Fruit fly (Drosophila melanogaster) whole organism, embryonic: ENCODE results near the gene CG32811.

ENCODE experiments used
- CG10462 ChIP-seq: fragments of 200-800 bp; sonication (Bioruptor generic); optimal IDR thresholded peaks from 2 replicates; lab custom pipeline; 2016; ENCODE audit warnings: missing biosample characterization, missing genetic modification characterization
- CG11504 ChIP-seq: fragments of 200-800 bp; sonication (Bioruptor generic); optimal IDR thresholded peaks from 3 replicates; lab custom pipeline; 2019; ENCODE audit warnings: missing biosample characterization, mild to moderate bottlenecking, missing genetic modification characterization, moderate library complexity
- CG12071 ChIP-seq: fragments of 200-800 bp; sonication (Bioruptor generic); optimal IDR thresholded peaks from 3 replicates; lab custom pipeline; 2018; ENCODE audit warnings: missing biosample characterization, mild to moderate bottlenecking, missing genetic modification characterization
- CG12219 ChIP-seq: fragments of 200-800 bp; sonication (Bioruptor generic); optimal IDR thresholded peaks from 3 replicates; lab custom pipeline; 2018; ENCODE audit warnings: missing biosample characterization, mild to moderate bottlenecking, missing genetic modification characterization
- CG13123 ChIP-seq: fragments of 200-800 bp; sonication (Bioruptor generic); optimal IDR thresholded peaks from 2 replicates; lab custom pipeline; 2016; ENCODE audit warnings: missing biosample characterization, missing genetic modification characterization
- CG13296 ChIP-seq: fragments of 200-800 bp; sonication (Bioruptor generic); optimal IDR thresholded peaks from 3 replicates; lab custom pipeline; 2018; ENCODE audit warnings: missing biosample characterization, mild to moderate bottlenecking, missing genetic modification characterization
- CG14050 ChIP-seq: fragments of 200-800 bp; sonication (Bioruptor generic); IDR thresholded peaks from 3 replicates; pipeline ENCODE4 v1.3.6; 2022; ENCODE audit warnings: missing biosample characterization, missing genetic modification characterization
- CG14667 ChIP-seq: fragments of 200-800 bp; sonication (Bioruptor generic); IDR thresholded peaks from 2 replicates; pipeline ENCODE4 v1.3.6; 2022; ENCODE audit warnings: missing biosample characterization, missing genetic modification characterization
- CG15269 ChIP-seq: fragments of 200-800 bp; sonication (Bioruptor generic); optimal IDR thresholded peaks from 2 replicates; lab custom pipeline; 2018; ENCODE audit warnings: missing biosample characterization, mild to moderate bottlenecking, missing genetic modification characterization, moderate library complexity
- CG1603 ChIP-seq: fragments of 200-800 bp; sonication (Bioruptor generic); optimal IDR thresholded peaks from 2 replicates; lab custom pipeline; 2019; ENCODE audit warnings: missing biosample characterization, mild to moderate bottlenecking, missing genetic modification characterization, moderate library complexity
- CG1647 ChIP-seq: fragments of 200-800 bp; sonication (Bioruptor generic); optimal IDR thresholded peaks from 3 replicates; lab custom pipeline; 2016; ENCODE audit warnings: missing biosample characterization, missing genetic modification characterization
- CG1832 ChIP-seq: fragments of 200-800 bp; sonication (Bioruptor generic); optimal IDR thresholded peaks from 2 replicates; lab custom pipeline; 2017; ENCODE audit warnings: missing biosample characterization, mild to moderate bottlenecking, missing genetic modification characterization, inconsistent platforms
- CG18599 ChIP-seq: fragments of 200-800 bp; sonication (Bioruptor generic); optimal IDR thresholded peaks from 3 replicates; lab custom pipeline; 2017; ENCODE audit warnings: missing biosample characterization, missing genetic modification characterization, mild to moderate bottlenecking, moderate library complexity, missing genetic modification reagents
- CG2889 ChIP-seq: fragments of 200-800 bp; sonication (Bioruptor generic); IDR thresholded peaks from 3 replicates; pipeline ENCODE4 v1.3.6; 2022; ENCODE audit warnings: missing biosample characterization, missing genetic modification characterization
- CG3726 ChIP-seq: fragments of 200-800 bp; sonication (Bioruptor generic); IDR thresholded peaks from 3 replicates; pipeline ENCODE4, ENCODE4 v1.3.6; 2022; ENCODE audit warnings: missing biosample characterization, missing genetic modification characterization
- CG3995 ChIP-seq: fragments of 200-800 bp; sonication (Bioruptor generic); optimal IDR thresholded peaks from 3 replicates; lab custom pipeline; 2016; ENCODE audit warnings: missing biosample characterization, missing genetic modification characterization
- CG4707 ChIP-seq: fragments of 200-800 bp; sonication (Bioruptor generic); optimal IDR thresholded peaks from 2 replicates; lab custom pipeline; 2018; ENCODE audit warnings: missing biosample characterization, mild to moderate bottlenecking, missing genetic modification characterization, moderate library complexity
- CG5953 ChIP-seq: fragments of 200-800 bp; sonication (Bioruptor generic); IDR thresholded peaks from 2 replicates; pipeline ENCODE4 v1.3.6; 2022; ENCODE audit warnings: missing biosample characterization, missing genetic modification characterization
- CG7839 ChIP-seq: fragments of 200-800 bp; sonication (Bioruptor generic); optimal IDR thresholded peaks from 3 replicates; lab custom pipeline; 2018; ENCODE audit warnings: missing biosample characterization, mild to moderate bottlenecking, missing genetic modification characterization, moderate library complexity
- CG9797 ChIP-seq: fragments of 200-800 bp; sonication (Bioruptor generic); optimal IDR thresholded peaks from 3 replicates; lab custom pipeline; 2018; ENCODE audit warnings: missing biosample characterization, mild to moderate bottlenecking, missing genetic modification characterization
- D19A ChIP-seq: fragments of 200-800 bp; optimal IDR thresholded peaks from 3 replicates; lab custom pipeline; 2019; ENCODE audit warnings: missing biosample characterization, mild to moderate bottlenecking, missing genetic modification characterization, moderate library complexity
- Deaf1 ChIP-seq: fragments of 200-800 bp; optimal IDR thresholded peaks from 3 replicates; lab custom pipeline; 2019; ENCODE audit warnings: missing biosample characterization, mild to moderate bottlenecking, missing genetic modification characterization, moderate library complexity
- Drgx ChIP-seq: fragments of 200-800 bp; sonication (Bioruptor generic); IDR thresholded peaks from 2 replicates; pipeline ENCODE4 v1.3.6; 2022; ENCODE audit warnings: missing biosample characterization, missing genetic modification characterization
- Elba2 ChIP-seq: fragments of 200-800 bp; sonication (Bioruptor generic); optimal IDR thresholded peaks from 3 replicates; lab custom pipeline; 2016; ENCODE audit warnings: missing biosample characterization, missing genetic modification characterization
- Gsc ChIP-seq: fragments of 200-800 bp; sonication (Bioruptor generic); IDR thresholded peaks from 2 replicates; pipeline ENCODE4 v1.3.6; 2022; ENCODE audit warnings: missing biosample characterization, missing genetic modification characterization
- Gug ChIP-seq: fragments of 200-800 bp; sonication (Bioruptor generic); IDR thresholded peaks from 4 replicates; pipeline ENCODE4 v1.3.6; 2022; ENCODE audit warnings: missing biosample characterization, missing genetic modification characterization
- Hr39 ChIP-seq: fragments of >200 bp; optimal IDR thresholded peaks from 2 replicates; lab custom pipeline; 2017
- Kr ChIP-seq: fragments of 200-800 bp; sonication (Bioruptor generic); optimal IDR thresholded peaks from 2 replicates; lab custom pipeline; 2017; ENCODE audit warnings: missing biosample characterization, mild to moderate bottlenecking, missing genetic modification characterization
- Myb ChIP-seq: fragments of 200-800 bp; sonication (Bioruptor generic); optimal IDR thresholded peaks from 2 replicates; lab custom pipeline; 2016; ENCODE audit warnings: missing biosample characterization, missing genetic modification characterization
- NC2α ChIP-seq: fragments of 200-800 bp; sonication (Bioruptor generic); optimal IDR thresholded peaks from 2 replicates; lab custom pipeline; 2016; ENCODE audit warnings: missing biosample characterization, missing genetic modification characterization
- Poxn ChIP-seq: fragments of 200-800 bp; sonication (Bioruptor generic); IDR thresholded peaks from 2 replicates; pipeline ENCODE4 v1.3.6; 2022; ENCODE audit warnings: missing biosample characterization, missing genetic modification characterization
- Sox102F ChIP-seq: fragments of 200-800 bp; sonication (Bioruptor generic); optimal IDR thresholded peaks from 2 replicates; lab custom pipeline; 2018; ENCODE audit warnings: missing biosample characterization, mild to moderate bottlenecking, missing genetic modification characterization, moderate library complexity
- ara ChIP-seq: fragments of 200-800 bp; sonication (Bioruptor generic); IDR thresholded peaks from 2 replicates; pipeline ENCODE4 v1.3.6; 2022; ENCODE audit warnings: missing biosample characterization, missing genetic modification characterization
- btn ChIP-seq: fragments of 200-800 bp; sonication (Bioruptor generic); optimal IDR thresholded peaks from 2 replicates; lab custom pipeline; 2016; ENCODE audit warnings: missing biosample characterization, missing genetic modification characterization
- cwo ChIP-seq: fragments of 200-800 bp; sonication (Bioruptor generic); optimal IDR thresholded peaks from 3 replicates; lab custom pipeline; 2017; ENCODE audit warnings: missing biosample characterization, missing genetic modification characterization, mild to moderate bottlenecking, moderate library complexity, missing genetic modification reagents
- fd64A ChIP-seq: fragments of 200-800 bp; sonication (Bioruptor generic); optimal IDR thresholded peaks from 3 replicates; lab custom pipeline; 2018; ENCODE audit warnings: missing biosample characterization, mild to moderate bottlenecking, missing genetic modification characterization
- fru ChIP-seq: fragments of >200 bp; optimal IDR thresholded peaks from 2 replicates; lab custom pipeline; 2017
- insv ChIP-seq, 2 experiments: fragments of 200-800 bp; sonication (Bioruptor generic); optimal IDR thresholded peaks; 3 replicates each; lab custom pipeline; 2016 to 2018; ENCODE audit warnings: missing biosample characterization in 2 of 2, missing genetic modification characterization in 2 of 2
- lbe ChIP-seq: fragments of 200-800 bp; sonication (Bioruptor generic); optimal IDR thresholded peaks from 2 replicates; lab custom pipeline; 2016; ENCODE audit warnings: missing biosample characterization, mild to moderate bottlenecking, missing genetic modification characterization
- lilli ChIP-seq: fragments of 200-800 bp; sonication (Bioruptor generic); optimal IDR thresholded peaks from 3 replicates; lab custom pipeline; 2016; ENCODE audit warnings: missing biosample characterization, missing genetic modification characterization
- lov ChIP-seq, 2 experiments: fragments of 200-800 bp in 1 of 2; fragments of >200 bp in 1 of 2; sonication (Bioruptor generic) in 1 of 2; IDR thresholded peaks in 1 of 2; optimal IDR thresholded peaks in 1 of 2; 2 replicates in 1 of 2; 3 replicates in 1 of 2; pipeline versions ENCODE4 v1.3.6 to Lab custom; 2017 to 2022; ENCODE audit warnings: missing biosample characterization in 1 of 2, missing genetic modification characterization in 1 of 2
- pum ChIP-seq: fragments of 200-800 bp; sonication (Bioruptor generic); optimal IDR thresholded peaks from 2 replicates; lab custom pipeline; 2016; ENCODE audit warnings: missing biosample characterization, missing genetic modification characterization
- rib ChIP-seq: fragments of 200-800 bp; sonication (Bioruptor generic); IDR thresholded peaks from 2 replicates; pipeline ENCODE4 v1.3.6; 2022; ENCODE audit warnings: missing biosample characterization, missing genetic modification characterization
- sd ChIP-seq: fragments of 200-800 bp; sonication (Bioruptor generic); optimal IDR thresholded peaks from 3 replicates; lab custom pipeline; 2018; ENCODE audit warnings: missing biosample characterization, mild to moderate bottlenecking, missing genetic modification characterization, moderate library complexity
- sens ChIP-seq: fragments of 200-800 bp; sonication (Bioruptor generic); peaks from one replicate; lab custom pipeline; 2016; ENCODE audit warnings: missing biosample characterization, missing genetic modification characterization
- sim ChIP-seq: fragments of 200-800 bp; sonication (Bioruptor generic); IDR thresholded peaks from 2 replicates; pipeline ENCODE4 v1.3.6; 2022; ENCODE audit warnings: missing biosample characterization, missing genetic modification characterization
- sima ChIP-seq: fragments of 200-800 bp; sonication (Bioruptor generic); optimal IDR thresholded peaks from 2 replicates; lab custom pipeline; 2016; ENCODE audit warnings: missing biosample characterization, missing genetic modification characterization
- sisA ChIP-seq: fragments of 200-800 bp; sonication (Bioruptor generic); IDR thresholded peaks from 2 replicates; pipeline ENCODE4 v1.3.6; 2022; ENCODE audit warnings: missing biosample characterization, missing genetic modification characterization
- slp2 ChIP-seq: fragments of 200-800 bp; sonication (Bioruptor generic); optimal IDR thresholded peaks from 2 replicates; lab custom pipeline; 2016; ENCODE audit warnings: missing biosample characterization, missing genetic modification characterization
- tin ChIP-seq: fragments of 200-800 bp; sonication (Bioruptor generic); optimal IDR thresholded peaks from 3 replicates; lab custom pipeline; 2016; ENCODE audit warnings: missing biosample characterization, missing genetic modification characterization
- usp ChIP-seq: fragments of >200 bp; optimal IDR thresholded peaks from 2 replicates; lab custom pipeline; 2017; ENCODE audit warnings: missing biosample characterization, missing genetic modification characterization
- zen ChIP-seq: fragments of 200-800 bp; sonication (Bioruptor generic); optimal IDR thresholded peaks from 3 replicates; lab custom pipeline; 2018; ENCODE audit warnings: missing biosample characterization, mild to moderate bottlenecking, missing genetic modification characterization, moderate library complexity
- zf30C ChIP-seq: fragments of 200-800 bp; sonication (Bioruptor generic); optimal IDR thresholded peaks from 3 replicates; lab custom pipeline; 2018; ENCODE audit warnings: missing biosample characterization, mild to moderate bottlenecking, missing genetic modification characterization

The CG32811 gene

DNA sequence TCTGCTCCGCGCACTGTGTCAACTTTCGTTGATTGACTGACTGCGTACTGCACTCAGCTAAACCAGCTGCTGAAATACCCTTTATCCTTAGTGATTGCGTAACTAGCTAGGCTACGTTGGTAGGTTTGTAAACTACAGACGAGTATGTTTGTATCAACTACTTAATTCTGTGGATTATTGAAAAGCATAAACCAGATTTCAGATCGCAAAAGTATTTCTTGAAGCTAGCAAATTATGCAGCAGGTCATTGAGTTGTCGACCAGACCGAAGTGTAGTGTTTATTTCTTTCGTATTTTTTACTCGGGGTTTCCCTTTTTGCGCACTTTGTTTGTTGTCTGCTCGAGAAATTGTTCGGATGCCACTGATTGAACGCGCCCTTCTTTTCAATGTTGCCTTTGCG, 49.5 kb downstream of the CG32811 start (continued):
- no peak for TF ChIP-seq lov (optimal IDR thresholded peaks at IDR 0.05; lab: Kevin White, UChicago)
- no peak for TF ChIP-seq lov (GFP tag; IDR thresholded peaks at IDR 0.05; lab: Robert Waterston, UW)
- TF ChIP-seq CG1832 (GFP tag; lab: Kevin White, UChicago) = no peak
- no peak for TF ChIP-seq tin (GFP tag; lab: Kevin White, UChicago)
- TF ChIP-seq CG9797 = no peak
- no peak for TF ChIP-seq pum
- peak; percentile 5 for TF ChIP-seq CG7839 (tag; lab: Kevin White, UChicago)
- no peak for TF ChIP-seq zen (tag; lab: Kevin White, UChicago)
- TF ChIP-seq CG5953 (GFP tag; lab: Robert Waterston, UW) = no peak
- no peak for TF ChIP-seq zf30C
- TF ChIP-seq CG10462 = no peak
- peak; percentile 15 for TF ChIP-seq D19A (tag; lab: Kevin White, UChicago)
- TF ChIP-seq Elba2 (GFP tag; lab: Kevin White, UChicago) = no peak
- no peak for TF ChIP-seq CG14050 (GFP tag; lab: Robert Waterston, UW)
- no peak for TF ChIP-seq fd64A (GFP tag; lab: Kevin White, UChicago)
- TF ChIP-seq rib (GFP tag; lab: Robert Waterston, UW) = no peak
- TF ChIP-seq Deaf1 (tag; lab: Kevin White, UChicago) = no peak
- peak; percentile 0 for TF ChIP-seq lilli
- peak; percentile 9 for TF ChIP-seq Sox102F (GFP tag; lab: Kevin White, UChicago)
- peak; percentile 1 for TF ChIP-seq CG18599 (GFP tag; lab: Kevin White, UChicago)
- TF ChIP-seq CG13296 (GFP tag; lab: Kevin White, UChicago) = no peak
- no peak for TF ChIP-seq Gsc (GFP tag; lab: Robert Waterston, UW)
- TF ChIP-seq Poxn (GFP tag; lab: Robert Waterston, UW) = no peak
- no peak for TF ChIP-seq CG3726
- TF ChIP-seq usp (GFP tag; lab: Kevin White, UChicago) = no peak
- no peak for TF ChIP-seq Gug (GFP tag; lab: Robert Waterston, UW)
- TF ChIP-seq insv (GFP tag; optimal IDR thresholded peaks at IDR 0.05; lab: Kevin White, UChicago) = no peak
- no peak for TF ChIP-seq fru (lab: Kevin White, UChicago)
- TF ChIP-seq CG15269 (tag; lab: Kevin White, UChicago) = no peak
- TF ChIP-seq sima = no peak
- TF ChIP-seq Myb (GFP tag; lab: Kevin White, UChicago) = no peak
- peak; percentile 18 for TF ChIP-seq sens (GFP tag; lab: Kevin White, UChicago)
- no peak for TF ChIP-seq CG13123
- peak; percentile 26 for TF ChIP-seq CG1603 (tag; lab: Kevin White, UChicago)
- no peak for TF ChIP-seq NC2α (GFP tag; lab: Kevin White, UChicago)
- 0 out of 2 replicates have a peak, but pooled peaks have one; percentile 14 for TF ChIP-seq Drgx (GFP tag; lab: Robert Waterston, UW)
- TF ChIP-seq CG4707 = no peak
- peak; percentile 32 for TF ChIP-seq CG11504 (tag; lab: Kevin White, UChicago)
- TF ChIP-seq slp2 (GFP tag; lab: Kevin White, UChicago) = no peak
- 0 out of 2 replicates have a peak, but pooled peaks have one; percentile 18 for TF ChIP-seq CG14667 (GFP tag; lab: Robert Waterston, UW)
- no peak for TF ChIP-seq CG12071 (GFP tag; lab: Kevin White, UChicago)
- TF ChIP-seq btn (GFP tag; lab: Kevin White, UChicago) = no peak
- peak; percentile 50 for TF ChIP-seq lbe
- TF ChIP-seq CG12219 = no peak
- TF ChIP-seq ara = no peak
- TF ChIP-seq sisA = peak; percentile 24; the same call in 1 of the 2 replicates
- TF ChIP-seq Hr39 (lab: Kevin White, UChicago) = no peak
- no peak for TF ChIP-seq Kr (GFP tag; lab: Kevin White, UChicago)
- TF ChIP-seq CG1647 (GFP tag; lab: Kevin White, UChicago) = no peak
- no peak for TF ChIP-seq sim (GFP tag; lab: Robert Waterston, UW)
- no peak for TF ChIP-seq sd (tag; lab: Kevin White, UChicago)
- TF ChIP-seq CG2889 (GFP tag; lab: Robert Waterston, UW) = no peak
- no peak for TF ChIP-seq cwo (GFP tag; lab: Kevin White, UChicago)
- TF ChIP-seq CG3995 (GFP tag; lab: Kevin White, UChicago) = no peak
